Worm (Caenorhabditis elegans): Measurements from ENCODE around the gene twk-34.

twk-34 gene

DNA sequence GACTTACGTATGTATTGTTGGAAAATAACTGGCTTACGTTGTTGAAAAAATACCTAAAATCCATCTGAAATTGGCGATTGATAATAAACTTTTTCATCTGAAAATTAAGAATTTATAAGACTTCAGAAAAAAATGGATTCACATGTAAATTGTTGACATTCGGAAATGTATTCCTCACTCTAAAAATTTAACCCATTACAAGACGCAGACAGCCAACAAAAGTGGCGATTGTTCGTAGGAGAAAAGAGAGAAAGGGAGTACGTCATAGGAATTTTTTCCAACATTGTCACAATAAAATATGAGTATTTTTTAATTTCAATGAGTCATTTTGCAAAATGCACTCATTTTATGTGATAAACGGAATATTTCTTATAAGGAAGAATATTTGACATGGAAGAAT lies 13.8 kb downstream of the twk-34 start, which contains the start of gene Y6E2A.5:
Y6E2A.5 (minus strand) TSS at position 101 of the 400 bp plus-strand sequence.
- no peak for TF ChIP-seq nhr-237 (tag; optimal IDR thresholded peaks at IDR 0.05)
- no peak for TF ChIP-seq snpc-4 (tag; optimal IDR thresholded peaks at IDR 0.05)
- TF ChIP-seq flh-1 (GFP tag; optimal IDR thresholded peaks at IDR 0.05): no peak
- no peak for TF ChIP-seq mls-2 (tag; optimal IDR thresholded peaks at IDR 0.05)
- TF ChIP-seq ztf-11 (tag; optimal IDR thresholded peaks at IDR 0.05): no peak
- no peak for TF ChIP-seq ceh-83 (GFP tag; optimal IDR thresholded peaks at IDR 0.05)
- TF ChIP-seq cnd-1 (tag; optimal IDR thresholded peaks at IDR 0.05): no peak
- no peak for TF ChIP-seq ham-2 (GFP tag; optimal IDR thresholded peaks at IDR 0.05)

DNA sequence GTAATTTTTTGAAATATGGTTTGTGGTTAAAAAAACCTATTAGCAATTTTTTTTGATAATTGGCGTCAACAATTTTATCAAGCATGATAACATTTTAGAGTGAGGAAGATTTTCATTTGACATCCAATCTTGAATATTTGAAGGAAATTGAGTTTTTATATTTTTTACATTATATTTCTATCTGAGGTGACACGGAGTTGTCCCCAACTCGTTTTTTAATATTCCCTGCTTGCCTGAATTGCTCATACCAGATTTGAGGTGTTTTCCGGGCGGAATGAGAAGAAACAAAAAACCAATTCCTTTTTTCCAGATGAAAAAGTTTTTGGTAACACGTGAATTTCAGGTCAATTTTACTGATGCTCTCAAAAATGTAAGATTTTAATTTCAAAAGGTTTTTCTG lies 14.8 kb downstream of the twk-34 start, which contains the start of gene Y6E2A.7:
Y6E2A.7 (plus strand) TSS at position 301 of the 400 bp plus-strand sequence.
- TF ChIP-seq ham-2 (GFP tag; optimal IDR thresholded peaks at IDR 0.05) (no peak), nhr-12 (tag; optimal IDR thresholded peaks at IDR 0.05) (no peak), unc-120 (tag; optimal IDR thresholded peaks at IDR 0.05; ENCODE audit: poor library complexity, severe bottlenecking) (no peak), mep-1 (tag; optimal IDR thresholded peaks at IDR 0.05) (no peak), flh-1 (GFP tag; optimal IDR thresholded peaks at IDR 0.05) (no peak), snpc-4 (tag; optimal IDR thresholded peaks at IDR 0.05) (no peak), bed-3 (GFP tag; optimal IDR thresholded peaks at IDR 0.05) (no peak), unc-62 (GFP tag; optimal IDR thresholded peaks at IDR 0.05) (no peak), nhr-76 (tag; optimal IDR thresholded peaks at IDR 0.05) (no peak), sem-2 (GFP tag; optimal IDR thresholded peaks at IDR 0.05) (no peak), blmp-1 (tag; optimal IDR thresholded peaks at IDR 0.05) (no peak), elt-1 (tag; optimal IDR thresholded peaks at IDR 0.05; ENCODE audit: borderline replicate concordance, insufficient read depth) (no peak), hlh-1 (tag; optimal IDR thresholded peaks at IDR 0.05) (no peak)

DNA sequence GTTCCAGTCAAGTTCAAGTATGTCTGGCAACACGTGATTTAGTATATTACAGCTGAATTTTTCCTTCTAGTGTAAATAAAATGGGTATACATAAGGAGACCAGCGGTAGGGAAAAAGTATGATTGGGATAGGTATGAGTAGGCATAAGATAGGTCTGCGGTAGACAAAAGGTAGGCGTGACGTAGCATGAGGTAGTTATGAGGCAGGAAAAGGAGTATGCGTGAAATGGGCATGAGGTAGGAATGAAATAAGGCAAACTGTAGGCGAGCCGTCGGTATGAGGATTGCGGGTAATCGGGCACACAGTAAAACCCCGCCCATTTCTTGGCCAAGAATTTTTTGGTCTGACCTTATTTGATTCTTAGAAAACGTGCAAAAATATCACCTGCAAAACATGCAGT lies 16.7 kb downstream of the twk-34 start:
- TF ChIP-seq ham-2 (GFP tag; optimal IDR thresholded peaks at IDR 0.05) (no peak), elt-1 (tag; optimal IDR thresholded peaks at IDR 0.05; ENCODE audit: borderline replicate concordance, insufficient read depth) (no peak), hlh-1 (tag; optimal IDR thresholded peaks at IDR 0.05) (no peak), blmp-1 (tag; optimal IDR thresholded peaks at IDR 0.05) (no peak), pha-4 (tag; optimal IDR thresholded peaks at IDR 0.05) (no peak)

DNA sequence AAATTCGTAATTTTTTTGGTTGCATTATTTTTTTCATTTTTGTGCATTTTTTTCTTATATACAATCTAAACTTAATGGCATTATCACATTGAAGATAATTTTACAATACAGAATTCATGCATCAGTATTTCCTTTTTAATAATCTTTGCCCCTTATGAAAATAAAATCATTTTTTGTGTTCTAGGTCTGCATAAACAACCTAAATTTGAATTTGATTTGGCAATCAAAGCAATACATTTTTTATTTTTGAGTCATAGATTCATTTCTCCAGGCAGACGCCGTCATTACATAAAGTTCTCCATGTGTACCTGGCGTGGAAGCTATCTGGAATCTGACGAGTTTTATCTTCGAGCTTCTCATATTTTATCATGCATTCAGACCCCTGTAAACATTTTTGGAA lies 17.1 kb downstream of the twk-34 start, which contains the start of gene srh-140:
srh-140 (plus strand) TSS at position 301 of the 400 bp plus-strand sequence.
- TF ChIP-seq sem-2 (GFP tag; optimal IDR thresholded peaks at IDR 0.05) (no peak), lsy-2 (tag; optimal IDR thresholded peaks at IDR 0.05) (no peak)

DNA sequence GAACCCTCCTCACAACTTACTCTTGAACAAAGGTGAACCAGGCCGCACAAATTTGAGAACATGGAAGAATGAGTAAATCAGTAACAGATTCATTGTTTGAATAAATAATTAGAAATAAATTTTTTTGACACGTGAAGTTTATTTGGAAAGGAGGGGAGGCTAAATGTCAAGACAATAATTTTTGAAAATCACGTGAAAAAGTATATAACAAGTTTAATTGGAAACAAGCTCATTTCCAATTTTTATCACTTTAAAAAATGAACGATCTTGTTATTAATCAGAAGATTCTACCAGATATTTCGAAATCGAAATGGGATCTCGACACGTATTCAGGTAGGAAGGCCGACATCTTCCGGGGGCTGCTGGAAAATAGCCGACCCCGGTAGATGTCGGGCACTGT lies 21.9 kb downstream of the twk-34 start, which contains the start of the genes irld-57 and sfxn-1.3:
irld-57 (minus strand) TSS at position 101 of the 400 bp plus-strand sequence.
sfxn-1.3 (plus strand) TSS at position 232 of the 400 bp plus-strand sequence.
- no peak for TF ChIP-seq pha-4 (tag; optimal IDR thresholded peaks at IDR 0.05)
- no peak for TF ChIP-seq nhr-28 (tag; optimal IDR thresholded peaks at IDR 0.05)
- TF ChIP-seq ceh-39 (tag; optimal IDR thresholded peaks at IDR 0.05): no peak
- no peak for TF ChIP-seq tbx-8 (GFP tag; optimal IDR thresholded peaks at IDR 0.05)
- TF ChIP-seq ceh-43 (GFP tag; optimal IDR thresholded peaks at IDR 0.05): no peak

DNA sequence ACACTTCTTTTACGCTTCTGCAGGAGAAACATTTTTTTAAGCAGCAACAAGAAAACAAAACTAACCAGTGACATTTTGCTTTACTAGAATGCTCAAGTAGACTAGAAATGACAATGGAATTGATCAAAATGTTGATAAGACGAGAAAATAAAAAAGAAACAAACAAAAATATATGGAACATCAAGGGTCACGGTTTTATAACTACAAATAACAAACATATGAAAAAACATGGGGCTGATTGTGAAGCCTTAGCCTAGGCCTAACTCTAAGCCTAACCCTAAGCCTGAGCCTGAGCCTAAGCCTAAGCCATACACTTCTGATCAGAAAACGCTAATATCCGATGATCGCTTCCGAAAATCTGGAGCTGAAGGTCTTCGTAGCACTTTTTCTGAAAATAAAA lies 25.7 kb downstream of the twk-34 start, which contains the start of gene Y6E2A.10:
Y6E2A.10 (minus strand) TSS at position 101 of the 400 bp plus-strand sequence.
- no peak for TF ChIP-seq ces-1 (GFP tag; optimal IDR thresholded peaks at IDR 0.05)
- no peak for TF ChIP-seq ceh-43 (GFP tag; optimal IDR thresholded peaks at IDR 0.05)
- TF ChIP-seq ceh-83 (GFP tag; optimal IDR thresholded peaks at IDR 0.05): no peak
- no peak for TF ChIP-seq ham-2 (GFP tag; optimal IDR thresholded peaks at IDR 0.05)
- TF ChIP-seq blmp-1 (tag; optimal IDR thresholded peaks at IDR 0.05): no peak
- no peak for TF ChIP-seq sem-2 (GFP tag; optimal IDR thresholded peaks at IDR 0.05)
- no peak for TF ChIP-seq lin-32 (GFP tag; optimal IDR thresholded peaks at IDR 0.05)
- TF ChIP-seq unc-62 (GFP tag; optimal IDR thresholded peaks at IDR 0.05): no peak
- TF ChIP-seq lsy-2 (tag; optimal IDR thresholded peaks at IDR 0.05): no peak
- TF ChIP-seq mls-2 (tag; optimal IDR thresholded peaks at IDR 0.05): no peak

DNA sequence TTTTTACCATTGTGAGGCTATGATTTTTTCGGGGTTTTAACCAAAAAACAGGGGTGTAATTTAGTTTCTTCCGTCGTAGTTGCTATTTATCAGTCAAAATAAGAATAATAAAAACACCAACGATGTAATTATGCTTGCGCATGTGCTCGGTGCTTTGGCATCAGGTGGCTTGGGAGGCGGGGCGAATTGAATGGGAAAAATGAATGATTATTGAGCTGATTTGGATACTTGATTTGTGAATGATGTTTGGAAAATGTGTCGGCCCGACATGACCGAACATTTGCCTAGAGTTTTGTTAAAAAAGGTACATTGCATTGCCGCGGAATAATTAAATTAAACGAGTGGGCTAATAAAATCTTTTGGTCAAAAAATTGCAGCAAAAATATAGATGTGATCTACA lies 27.4 kb downstream of the twk-34 start, which contains the start of gene str-38:
str-38 (minus strand) TSS at position 101 of the 400 bp plus-strand sequence.
- TF ChIP-seq ces-1 (GFP tag; optimal IDR thresholded peaks at IDR 0.05): no peak
- no peak for TF ChIP-seq ceh-43 (GFP tag; optimal IDR thresholded peaks at IDR 0.05)
- no peak for TF ChIP-seq zip-8 (tag; optimal IDR thresholded peaks at IDR 0.05)
- TF ChIP-seq unc-62 (GFP tag; optimal IDR thresholded peaks at IDR 0.05): no peak
- no peak for TF ChIP-seq lin-32 (GFP tag; optimal IDR thresholded peaks at IDR 0.05)
- TF ChIP-seq hlh-1 (tag; optimal IDR thresholded peaks at IDR 0.05): no peak
- TF ChIP-seq bed-3 (GFP tag; optimal IDR thresholded peaks at IDR 0.05): no peak
